Worm (Caenorhabditis elegans) whole organism, mixed stage, embryonic: ENCODE data around the gene K03B4.1.

Experiments used
- ceh-83 ChIP-seq: fragments of 200-800 bp; sonication (Bioruptor generic); optimal IDR thresholded peaks from 2 replicates; lab custom pipeline; 2018; ENCODE audit warnings: mild to moderate bottlenecking, missing genetic modification characterization, missing compliant biosample characterization
- ces-1 ChIP-seq: fragments of 150-350 bp; optimal IDR thresholded peaks from 2 replicates; lab custom pipeline; 2014; ENCODE audit warnings: missing biosample characterization, missing genetic modification reagents, missing genetic modification characterization
- elt-1 ChIP-seq: sonication (generic microtip); optimal IDR thresholded peaks from 2 replicates; lab custom pipeline; 2017; ENCODE audit warnings: missing genetic modification characterization, mild to moderate bottlenecking, missing compliant biosample characterization, antibody characterized with exemption, moderate library complexity, borderline replicate concordance; ENCODE audit not compliant: insufficient read depth
- hlh-1 ChIP-seq: fragments of 150-350 bp; optimal IDR thresholded peaks from 2 replicates; lab custom pipeline; 2014; ENCODE audit warnings: missing biosample characterization, missing genetic modification reagents, missing genetic modification characterization
- mep-1 ChIP-seq: fragments of 150-350 bp; optimal IDR thresholded peaks from 2 replicates; lab custom pipeline; 2017; ENCODE audit warnings: missing biosample characterization, missing genetic modification reagents, missing genetic modification characterization, inconsistent platforms

ce11 chrV:4710464-4710863, 21.3 kb downstream of the K03B4.1 start, which contains the start of gene oac-24:
- no peak for TF ChIP-seq ceh-83 (GFP tag; lab: Kevin White, UChicago)
- no peak for TF ChIP-seq ces-1
- no peak for TF ChIP-seq mep-1
- no peak for TF ChIP-seq elt-1 (tag; lab: Kevin White, UChicago)
- TF ChIP-seq hlh-1: no peak
